Fruit fly (Drosophila melanogaster) whole organism, embryonic: ENCODE measurements around the gene dsf.

ENCODE experiments used
- Ada2b ChIP-seq: fragments of 200-800 bp; sonication (Bioruptor generic); IDR thresholded peaks from 2 replicates; pipeline ENCODE4 v1.3.6; 2022; ENCODE audit warnings: missing biosample characterization, missing genetic modification characterization
- Atf6 ChIP-seq: fragments of 200-800 bp; sonication (Bioruptor generic); IDR thresholded peaks from 2 replicates; pipeline ENCODE4 v1.3.6; 2022; ENCODE audit warnings: missing biosample characterization, missing genetic modification characterization
- Bdp1 ChIP-seq: fragments of 200-800 bp; sonication (Bioruptor generic); optimal IDR thresholded peaks from 3 replicates; lab custom pipeline; 2016; ENCODE audit warnings: missing biosample characterization, missing genetic modification characterization
- CG10366 ChIP-seq: fragments of 200-800 bp; sonication (Bioruptor generic); IDR thresholded peaks from 2 replicates; pipeline ENCODE4 v1.3.6; 2022; ENCODE audit warnings: missing biosample characterization, missing genetic modification characterization
- CG10654 ChIP-seq: fragments of 200-800 bp; sonication (Bioruptor generic); optimal IDR thresholded peaks from 2 replicates; lab custom pipeline; 2016; ENCODE audit warnings: missing biosample characterization, missing genetic modification characterization
- CG11456 ChIP-seq: fragments of 200-800 bp; sonication (Bioruptor generic); IDR thresholded peaks from 3 replicates; pipeline ENCODE4 v1.3.6; 2022; ENCODE audit warnings: missing biosample characterization, missing genetic modification characterization
- CG12391 ChIP-seq: fragments of 200-800 bp; sonication (Bioruptor generic); optimal IDR thresholded peaks from 3 replicates; lab custom pipeline; 2018; ENCODE audit warnings: missing biosample characterization, mild to moderate bottlenecking, missing genetic modification characterization, moderate library complexity
- CG13296 ChIP-seq: fragments of 200-800 bp; sonication (Bioruptor generic); optimal IDR thresholded peaks from 3 replicates; lab custom pipeline; 2018; ENCODE audit warnings: missing biosample characterization, mild to moderate bottlenecking, missing genetic modification characterization
- CG15269 ChIP-seq: fragments of 200-800 bp; sonication (Bioruptor generic); optimal IDR thresholded peaks from 2 replicates; lab custom pipeline; 2018; ENCODE audit warnings: missing biosample characterization, mild to moderate bottlenecking, missing genetic modification characterization, moderate library complexity
- CG16779 ChIP-seq: fragments of 200-800 bp; sonication (Bioruptor generic); IDR thresholded peaks from 2 replicates; pipeline ENCODE4 v1.3.6; 2022; ENCODE audit warnings: missing biosample characterization, missing genetic modification characterization
- CG17186 ChIP-seq: fragments of 200-800 bp; sonication (Bioruptor generic); optimal IDR thresholded peaks from 3 replicates; lab custom pipeline; 2017; ENCODE audit warnings: missing biosample characterization, missing genetic modification reagents, missing genetic modification characterization
- CG18262 ChIP-seq: fragments of 200-800 bp; optimal IDR thresholded peaks from 3 replicates; lab custom pipeline; 2019; ENCODE audit warnings: missing biosample characterization, mild to moderate bottlenecking, missing genetic modification characterization, moderate library complexity
- CG18476 ChIP-seq: fragments of 200-800 bp; sonication (Bioruptor generic); optimal IDR thresholded peaks from 2 replicates; lab custom pipeline; 2016; ENCODE audit warnings: missing biosample characterization, mild to moderate bottlenecking, missing genetic modification characterization
- CG30403 ChIP-seq: fragments of 200-800 bp; sonication (Bioruptor generic); optimal IDR thresholded peaks from 3 replicates; lab custom pipeline; 2016; ENCODE audit warnings: missing biosample characterization, missing genetic modification characterization
- CG30431 ChIP-seq: fragments of 200-800 bp; sonication (Bioruptor generic); optimal IDR thresholded peaks from 2 replicates; lab custom pipeline; 2017; ENCODE audit warnings: missing biosample characterization, missing genetic modification characterization
- CG31388 ChIP-seq: fragments of 200-800 bp; sonication (Bioruptor generic); optimal IDR thresholded peaks from 2 replicates; lab custom pipeline; 2016; ENCODE audit warnings: missing biosample characterization, missing genetic modification characterization
- CG32532 ChIP-seq: fragments of 200-800 bp; sonication (Bioruptor generic); IDR thresholded peaks from 2 replicates; pipeline ENCODE4 v1.3.6; 2022; ENCODE audit warnings: missing biosample characterization, missing genetic modification characterization
- CG33213 ChIP-seq: fragments of 200-800 bp; sonication (Bioruptor generic); optimal IDR thresholded peaks from 3 replicates; lab custom pipeline; 2016; ENCODE audit warnings: missing biosample characterization, missing genetic modification characterization
- CG3407 ChIP-seq: fragments of 200-800 bp; sonication (Bioruptor generic); optimal IDR thresholded peaks from 2 replicates; lab custom pipeline; 2018; ENCODE audit warnings: missing biosample characterization, mild to moderate bottlenecking, missing genetic modification characterization
- CG3995 ChIP-seq: fragments of 200-800 bp; sonication (Bioruptor generic); optimal IDR thresholded peaks from 3 replicates; lab custom pipeline; 2016; ENCODE audit warnings: missing biosample characterization, missing genetic modification characterization
- CG6272 ChIP-seq: fragments of 200-800 bp; sonication (Bioruptor generic); IDR thresholded peaks from 2 replicates; pipeline ENCODE4 v1.3.6; 2022; ENCODE audit warnings: missing biosample characterization, missing genetic modification characterization
- CG8290 ChIP-seq, 3 experiments: fragments of 200-800 bp; sonication (Bioruptor generic); optimal IDR thresholded peaks; 2 replicates each; lab custom pipeline; 2016 to 2019; ENCODE audit warnings: missing biosample characterization in 3 of 3, missing genetic modification characterization in 3 of 3, mild to moderate bottlenecking in 2 of 3, moderate library complexity in 1 of 3
- CG8359 ChIP-seq: fragments of 200-800 bp; sonication (Bioruptor generic); optimal IDR thresholded peaks from 2 replicates; lab custom pipeline; 2017; ENCODE audit warnings: missing biosample characterization, mild to moderate bottlenecking, missing genetic modification characterization, borderline replicate concordance
- CG8388 ChIP-seq: fragments of 200-800 bp; sonication (Bioruptor generic); optimal IDR thresholded peaks from 2 replicates; lab custom pipeline; 2019; ENCODE audit warnings: missing biosample characterization, mild to moderate bottlenecking, missing genetic modification characterization, moderate library complexity
- CG9437 ChIP-seq: fragments of 200-800 bp; sonication (Bioruptor generic); optimal IDR thresholded peaks from 2 replicates; lab custom pipeline; 2018; ENCODE audit warnings: missing biosample characterization, mild to moderate bottlenecking, missing genetic modification characterization
- CHES-1-like ChIP-seq: fragments of 200-800 bp; sonication (Bioruptor generic); optimal IDR thresholded peaks from 2 replicates; lab custom pipeline; 2016; ENCODE audit warnings: missing biosample characterization, missing genetic modification characterization
- D19A ChIP-seq: fragments of 200-800 bp; optimal IDR thresholded peaks from 3 replicates; lab custom pipeline; 2019; ENCODE audit warnings: missing biosample characterization, mild to moderate bottlenecking, missing genetic modification characterization, moderate library complexity
- Deaf1 ChIP-seq: fragments of 200-800 bp; optimal IDR thresholded peaks from 3 replicates; lab custom pipeline; 2019; ENCODE audit warnings: missing biosample characterization, mild to moderate bottlenecking, missing genetic modification characterization, moderate library complexity
- Gug ChIP-seq: fragments of 200-800 bp; sonication (Bioruptor generic); IDR thresholded peaks from 4 replicates; pipeline ENCODE4 v1.3.6; 2022; ENCODE audit warnings: missing biosample characterization, missing genetic modification characterization
- HHEX ChIP-seq: fragments of 200-800 bp; sonication (Bioruptor generic); optimal IDR thresholded peaks from 3 replicates; lab custom pipeline; 2017; ENCODE audit warnings: missing biosample characterization, mild to moderate bottlenecking, missing genetic modification characterization, missing genetic modification reagents
- HLH54F ChIP-seq: fragments of 200-800 bp; sonication (Bioruptor generic); optimal IDR thresholded peaks from 3 replicates; lab custom pipeline; 2016; ENCODE audit warnings: missing biosample characterization, missing genetic modification characterization
- Hsf ChIP-seq: fragments of 200-800 bp; sonication (Bioruptor generic); optimal IDR thresholded peaks from 3 replicates; lab custom pipeline; 2016; ENCODE audit warnings: missing biosample characterization, missing genetic modification characterization
- Kr ChIP-seq: fragments of 200-800 bp; sonication (Bioruptor generic); optimal IDR thresholded peaks from 2 replicates; lab custom pipeline; 2017; ENCODE audit warnings: missing biosample characterization, mild to moderate bottlenecking, missing genetic modification characterization
- NC2β ChIP-seq: fragments of 200-800 bp; sonication (Bioruptor generic); optimal IDR thresholded peaks from 2 replicates; lab custom pipeline; 2016; ENCODE audit warnings: missing biosample characterization, missing genetic modification characterization
- Nf-YC ChIP-seq: fragments of 200-800 bp; optimal IDR thresholded peaks from 3 replicates; lab custom pipeline; 2019; ENCODE audit warnings: missing biosample characterization, mild to moderate bottlenecking, missing genetic modification characterization, moderate library complexity
- Oli ChIP-seq: fragments of 200-800 bp; sonication (Bioruptor generic); optimal IDR thresholded peaks from 2 replicates; lab custom pipeline; 2018; ENCODE audit warnings: missing biosample characterization, mild to moderate bottlenecking, missing genetic modification characterization, moderate library complexity
- Opbp ChIP-seq: fragments of 200-800 bp; sonication (Bioruptor generic); IDR thresholded peaks from 3 replicates; pipeline ENCODE4 v1.3.6; 2022; ENCODE audit warnings: missing biosample characterization, missing genetic modification characterization; ENCODE audit not compliant: partially characterized antibody
- Sox100B ChIP-seq: fragments of 200-800 bp; sonication (Bioruptor generic); optimal IDR thresholded peaks from 3 replicates; lab custom pipeline; 2018; ENCODE audit warnings: missing biosample characterization, mild to moderate bottlenecking, missing genetic modification characterization
- crc ChIP-seq: fragments of 200-800 bp; sonication (Bioruptor generic); optimal IDR thresholded peaks from 2 replicates; lab custom pipeline; 2016; ENCODE audit warnings: missing biosample characterization, missing genetic modification characterization
- cwo ChIP-seq: fragments of 200-800 bp; sonication (Bioruptor generic); optimal IDR thresholded peaks from 3 replicates; lab custom pipeline; 2017; ENCODE audit warnings: missing biosample characterization, missing genetic modification characterization, mild to moderate bottlenecking, moderate library complexity, missing genetic modification reagents
- da ChIP-seq: fragments of 200-800 bp; sonication (Bioruptor generic); optimal IDR thresholded peaks from 2 replicates; lab custom pipeline; 2016; ENCODE audit warnings: missing biosample characterization, missing genetic modification characterization
- fd102C ChIP-seq: fragments of 200-800 bp; sonication (Bioruptor generic); optimal IDR thresholded peaks from 2 replicates; lab custom pipeline; 2018; ENCODE audit warnings: missing biosample characterization, mild to moderate bottlenecking, missing genetic modification characterization, moderate library complexity
- gcm2 ChIP-seq: fragments of 200-800 bp; sonication (Bioruptor generic); optimal IDR thresholded peaks from 2 replicates; lab custom pipeline; 2016; ENCODE audit warnings: missing biosample characterization, missing genetic modification characterization
- hth ChIP-seq: fragments of >200 bp; optimal IDR thresholded peaks from 2 replicates; lab custom pipeline; 2017; ENCODE audit warnings: inconsistent platforms
- nmo ChIP-seq: fragments of 200-800 bp; sonication (Bioruptor generic); optimal IDR thresholded peaks from 2 replicates; lab custom pipeline; 2018; ENCODE audit warnings: missing biosample characterization, mild to moderate bottlenecking, missing genetic modification characterization, moderate library complexity
- peb ChIP-seq: fragments of 200-800 bp; sonication (Bioruptor generic); IDR thresholded peaks from 2 replicates; pipeline ENCODE4 v1.3.6; 2022; ENCODE audit warnings: missing biosample characterization, missing genetic modification characterization
- pum ChIP-seq: fragments of 200-800 bp; sonication (Bioruptor generic); optimal IDR thresholded peaks from 2 replicates; lab custom pipeline; 2016; ENCODE audit warnings: missing biosample characterization, missing genetic modification characterization
- slou ChIP-seq: fragments of 200-800 bp; sonication (Bioruptor generic); optimal IDR thresholded peaks from 3 replicates; lab custom pipeline; 2016; ENCODE audit warnings: missing biosample characterization, missing genetic modification characterization
- zen2 ChIP-seq: fragments of 200-800 bp; sonication (Bioruptor generic); IDR thresholded peaks from 3 replicates; pipeline ENCODE4 v1.3.6; 2022; ENCODE audit warnings: missing biosample characterization, missing genetic modification characterization; ENCODE audit not compliant: partially characterized antibody

The dsf gene

dm6 chr2L:5981433-5982333, 55.9 kb downstream of the dsf start, which contains the start of gene eIF4A (continued):
- TF ChIP-seq CG11456 (GFP tag; lab: Robert Waterston, UW) (no peak), CG30431 (no peak), CG30403 (GFP tag; lab: Kevin White, UChicago) (peak; percentile 1), hth (lab: Kevin White, UChicago) (no peak), CG15269 (tag; lab: Kevin White, UChicago) (no peak), CG16779 (GFP tag; lab: Robert Waterston, UW) (no peak), Ada2b (no peak), Hsf (no peak), Deaf1 (tag; lab: Kevin White, UChicago) (no peak), CG17186 (GFP tag; lab: Kevin White, UChicago) (peak; percentile 64), cwo (GFP tag; lab: Kevin White, UChicago) (peak; percentile 89), gcm2 (peak; percentile 13), HLH54F (GFP tag; lab: Kevin White, UChicago) (no peak), Bdp1 (GFP tag; lab: Kevin White, UChicago) (no peak), crc (no peak), CG3407 (GFP tag; lab: Kevin White, UChicago) (no peak), CG8388 (no peak), CG18476 (GFP tag; lab: Kevin White, UChicago) (no peak), CHES-1-like (GFP tag; lab: Kevin White, UChicago) (no peak), Kr (no peak), slou (GFP tag; lab: Kevin White, UChicago) (no peak), fd102C (GFP tag; lab: Kevin White, UChicago) (no peak), CG18262 (tag; lab: Kevin White, UChicago) (no peak), D19A (tag; lab: Kevin White, UChicago) (no peak), CG10654 (GFP tag; lab: Kevin White, UChicago) (no peak), zen2 (GFP tag; lab: Robert Waterston, UW) (no peak), CG6272 (GFP tag; lab: Robert Waterston, UW) (0 out of 2 replicates have a peak, but pooled peaks have one; percentile 43), CG13296 (GFP tag; lab: Kevin White, UChicago) (peak; percentile 58), Opbp (GFP tag; lab: Robert Waterston, UW) (no peak), Atf6 (GFP tag; lab: Robert Waterston, UW) (no peak), pum (GFP tag; lab: Kevin White, UChicago) (no peak), Gug (GFP tag; lab: Robert Waterston, UW) (no peak; the same call in 3 of the 4 replicates), Nf-YC (tag; lab: Kevin White, UChicago) (no peak), Sox100B (GFP tag; lab: Kevin White, UChicago) (no peak), NC2β (GFP tag; lab: Kevin White, UChicago) (peak; percentile 49), CG12391 (tag; lab: Kevin White, UChicago) (peak; percentile 25), CG32532 (GFP tag; lab: Robert Waterston, UW) (no peak), CG8290 (GFP tag; optimal IDR thresholded peaks at IDR 0.05; lab: Kevin White, UChicago) (no peak), CG8290 (tag; optimal IDR thresholded peaks at IDR 0.05; lab: Kevin White, UChicago) (peak in 1 of 2 experiments; percentile 37), nmo (GFP tag; lab: Kevin White, UChicago) (peak; percentile 65), HHEX (no peak), da (no peak), CG31388 (GFP tag; lab: Kevin White, UChicago) (no peak), CG3995 (GFP tag; lab: Kevin White, UChicago) (no peak), Oli (tag; lab: Kevin White, UChicago) (peak; percentile 14), CG8359 (GFP tag; lab: Kevin White, UChicago) (no peak), CG10366 (no peak), CG9437 (peak; percentile 89), peb (GFP tag; lab: Robert Waterston, UW) (no peak), CG33213 (GFP tag; lab: Kevin White, UChicago) (peak; percentile 53)
